Fruit fly (Drosophila melanogaster) whole organism, embryonic: ENCODE data around the gene CG18301.

Experiments
- CG10431 ChIP-seq: fragments of 200-800 bp; sonication (Bioruptor generic); optimal IDR thresholded peaks from 3 replicates; lab custom pipeline; 2018; ENCODE audit warnings: missing biosample characterization, mild to moderate bottlenecking, missing genetic modification characterization
- CG10979 ChIP-seq: fragments of 200-800 bp; sonication (Bioruptor generic); optimal IDR thresholded peaks from 2 replicates; lab custom pipeline; 2018; ENCODE audit warnings: missing biosample characterization, mild to moderate bottlenecking, missing genetic modification characterization, moderate library complexity
- CG12744 ChIP-seq: fragments of 200-800 bp; sonication (Bioruptor generic); optimal IDR thresholded peaks from 2 replicates; lab custom pipeline; 2016; ENCODE audit warnings: missing biosample characterization, missing genetic modification characterization
- CG14667 ChIP-seq: fragments of 200-800 bp; sonication (Bioruptor generic); IDR thresholded peaks from 2 replicates; pipeline ENCODE4 v1.3.6; 2022; ENCODE audit warnings: missing biosample characterization, missing genetic modification characterization
- CG15479 ChIP-seq: fragments of 200-800 bp; sonication (Bioruptor generic); optimal IDR thresholded peaks from 3 replicates; lab custom pipeline; 2019; ENCODE audit warnings: missing biosample characterization, mild to moderate bottlenecking, missing genetic modification characterization, moderate library complexity
- CG18011 ChIP-seq: fragments of 200-800 bp; sonication (Bioruptor generic); optimal IDR thresholded peaks from 2 replicates; lab custom pipeline; 2017; ENCODE audit warnings: missing biosample characterization, missing genetic modification characterization, mild to moderate bottlenecking, moderate library complexity, missing genotype
- CG32767 ChIP-seq: fragments of 200-800 bp; sonication (Bioruptor generic); IDR thresholded peaks from 2 replicates; pipeline ENCODE4 v1.3.6; 2022; ENCODE audit warnings: missing biosample characterization, missing genetic modification characterization
- CG33213 ChIP-seq: fragments of 200-800 bp; sonication (Bioruptor generic); optimal IDR thresholded peaks from 3 replicates; lab custom pipeline; 2016; ENCODE audit warnings: missing biosample characterization, missing genetic modification characterization
- CG6683 ChIP-seq: fragments of 200-800 bp; sonication (Bioruptor generic); optimal IDR thresholded peaks from 2 replicates; lab custom pipeline; 2017; ENCODE audit warnings: missing biosample characterization, mild to moderate bottlenecking, missing genetic modification characterization, missing genetic modification reagents
- CG7556 ChIP-seq: fragments of 200-800 bp; sonication (Bioruptor generic); optimal IDR thresholded peaks from 2 replicates; lab custom pipeline; 2017; ENCODE audit warnings: missing biosample characterization, mild to moderate bottlenecking, missing genetic modification characterization
- CG8478 ChIP-seq: fragments of >200 bp; optimal IDR thresholded peaks from 2 replicates; lab custom pipeline; 2018
- CG8765 ChIP-seq: fragments of 200-800 bp; sonication (Bioruptor generic); IDR thresholded peaks from 2 replicates; pipeline ENCODE4 v1.3.6; 2022; ENCODE audit warnings: missing biosample characterization, missing genetic modification characterization
- CG9932 ChIP-seq: fragments of 200-800 bp; sonication (Bioruptor generic); IDR thresholded peaks from 2 replicates; pipeline ENCODE4 v1.3.6; 2022; ENCODE audit warnings: missing biosample characterization, missing genetic modification characterization
- D19A ChIP-seq: fragments of 200-800 bp; optimal IDR thresholded peaks from 3 replicates; lab custom pipeline; 2019; ENCODE audit warnings: missing biosample characterization, mild to moderate bottlenecking, missing genetic modification characterization, moderate library complexity
- Ets97D ChIP-seq: fragments of 200-800 bp; sonication (Bioruptor generic); optimal IDR thresholded peaks from 3 replicates; lab custom pipeline; 2016; ENCODE audit warnings: missing biosample characterization, missing genetic modification characterization
- Hmr ChIP-seq: fragments of 200-800 bp; sonication (Bioruptor generic); optimal IDR thresholded peaks from 3 replicates; lab custom pipeline; 2017; ENCODE audit warnings: mild to moderate bottlenecking, missing biosample characterization, missing genetic modification reagents, missing genetic modification characterization
- Hsf ChIP-seq: fragments of 200-800 bp; sonication (Bioruptor generic); optimal IDR thresholded peaks from 3 replicates; lab custom pipeline; 2016; ENCODE audit warnings: missing biosample characterization, missing genetic modification characterization
- MBD-R2 ChIP-seq: fragments of 200-800 bp; sonication (Bioruptor generic); IDR thresholded peaks from 2 replicates; pipeline ENCODE4 v1.3.6; 2022; ENCODE audit warnings: missing biosample characterization, missing genetic modification characterization
- Max ChIP-seq: fragments of 200-800 bp; sonication (Bioruptor generic); optimal IDR thresholded peaks from 2 replicates; lab custom pipeline; 2016; ENCODE audit warnings: missing biosample characterization, mild to moderate bottlenecking, missing genetic modification characterization
- Meics ChIP-seq: fragments of 200-800 bp; sonication (Bioruptor generic); optimal IDR thresholded peaks from 2 replicates; lab custom pipeline; 2017; ENCODE audit warnings: missing biosample characterization, mild to moderate bottlenecking, missing genetic modification characterization
- Mes4 ChIP-seq: fragments of 200-800 bp; sonication (Bioruptor generic); optimal IDR thresholded peaks from 2 replicates; lab custom pipeline; 2016; ENCODE audit warnings: missing biosample characterization, missing genetic modification characterization
- NK7.1 ChIP-seq: fragments of 200-800 bp; sonication (Bioruptor generic); optimal IDR thresholded peaks from 3 replicates; lab custom pipeline; 2016; ENCODE audit warnings: missing biosample characterization, missing genetic modification characterization
- PHDP ChIP-seq: fragments of 200-800 bp; sonication (Bioruptor generic); optimal IDR thresholded peaks from 3 replicates; lab custom pipeline; 2018; ENCODE audit warnings: missing biosample characterization, mild to moderate bottlenecking, missing genetic modification characterization, moderate library complexity
- Tbp ChIP-seq: fragments of >200 bp; optimal IDR thresholded peaks from 2 replicates; lab custom pipeline; 2018; ENCODE audit warnings: missing biosample characterization, missing genetic modification characterization
- Usf ChIP-seq: fragments of 200-800 bp; sonication (Bioruptor generic); optimal IDR thresholded peaks from 2 replicates; lab custom pipeline; 2017; ENCODE audit warnings: missing genotype, missing biosample characterization, missing genetic modification characterization
- ash1 ChIP-seq: fragments of 200-800 bp; sonication (Bioruptor generic); optimal IDR thresholded peaks from 2 replicates; lab custom pipeline; 2018; ENCODE audit warnings: missing biosample characterization, mild to moderate bottlenecking, missing genetic modification characterization
- br ChIP-seq: fragments of >200 bp; optimal IDR thresholded peaks from 2 replicates; lab custom pipeline; 2017
- cg ChIP-seq: fragments of 200-800 bp; sonication (Bioruptor generic); optimal IDR thresholded peaks from 3 replicates; lab custom pipeline; 2019; ENCODE audit warnings: missing biosample characterization, mild to moderate bottlenecking, missing genetic modification characterization, moderate library complexity
- chn ChIP-seq: fragments of 200-800 bp; sonication (Bioruptor generic); optimal IDR thresholded peaks from 2 replicates; lab custom pipeline; 2016; ENCODE audit warnings: missing biosample characterization, missing genetic modification characterization
- fd3F ChIP-seq: fragments of 200-800 bp; sonication (Bioruptor generic); optimal IDR thresholded peaks from 2 replicates; lab custom pipeline; 2018; ENCODE audit warnings: missing biosample characterization, mild to moderate bottlenecking, missing genetic modification characterization, moderate library complexity
- gem ChIP-seq: fragments of 200-800 bp; sonication (Bioruptor generic); optimal IDR thresholded peaks from 2 replicates; lab custom pipeline; 2019; ENCODE audit warnings: missing biosample characterization, mild to moderate bottlenecking, missing genetic modification characterization, moderate library complexity
- hb ChIP-seq: fragments of 200-800 bp; sonication (Bioruptor generic); IDR thresholded peaks from 3 replicates; pipeline ENCODE4 v1.3.6; 2022; ENCODE audit warnings: missing biosample characterization, missing genetic modification characterization; ENCODE audit not compliant: partially characterized antibody
- klu ChIP-seq: fragments of 200-800 bp; sonication (Bioruptor generic); IDR thresholded peaks from 2 replicates; pipeline ENCODE4 v1.3.6; 2022; ENCODE audit warnings: missing biosample characterization, missing genetic modification characterization
- ranshi ChIP-seq: fragments of 200-800 bp; sonication (Bioruptor generic); IDR thresholded peaks from 2 replicates; pipeline ENCODE4 v1.3.6; 2022; ENCODE audit warnings: missing biosample characterization, missing genetic modification characterization
- sens-2 ChIP-seq: fragments of 200-800 bp; sonication (Bioruptor generic); IDR thresholded peaks from 2 replicates; pipeline ENCODE4 v1.3.6; 2022; ENCODE audit warnings: missing biosample characterization, missing genetic modification characterization
- shn ChIP-seq: fragments of 200-800 bp; sonication (Bioruptor generic); optimal IDR thresholded peaks from 3 replicates; lab custom pipeline; 2016; ENCODE audit warnings: missing biosample characterization, missing genetic modification characterization
- sisA ChIP-seq: fragments of 200-800 bp; sonication (Bioruptor generic); IDR thresholded peaks from 2 replicates; pipeline ENCODE4 v1.3.6; 2022; ENCODE audit warnings: missing biosample characterization, missing genetic modification characterization
- tgo ChIP-seq: fragments of 200-800 bp; sonication (Bioruptor generic); IDR thresholded peaks from 3 replicates; pipeline ENCODE4 v1.3.6; 2022; ENCODE audit warnings: missing biosample characterization, missing genetic modification characterization
- tll ChIP-seq, 2 experiments: fragments of 200-800 bp in 1 of 2; fragments of >200 bp in 1 of 2; sonication (Bioruptor generic) in 1 of 2; optimal IDR thresholded peaks; 2 replicates each; lab custom pipeline; 2017 to 2019; ENCODE audit warnings: missing biosample characterization in 2 of 2, missing genetic modification characterization in 2 of 2, mild to moderate bottlenecking in 1 of 2, moderate library complexity in 1 of 2
- toy ChIP-seq: fragments of 200-800 bp; sonication (Bioruptor generic); IDR thresholded peaks from 2 replicates; pipeline ENCODE4 v1.3.6; 2022; ENCODE audit warnings: missing biosample characterization, missing genetic modification characterization
- wor ChIP-seq: fragments of 200-800 bp; sonication (Bioruptor generic); IDR thresholded peaks from 2 replicates; pipeline ENCODE4 v1.3.6; 2022; ENCODE audit warnings: missing biosample characterization, missing genetic modification characterization
- zen ChIP-seq: fragments of 200-800 bp; sonication (Bioruptor generic); optimal IDR thresholded peaks from 3 replicates; lab custom pipeline; 2018; ENCODE audit warnings: missing biosample characterization, mild to moderate bottlenecking, missing genetic modification characterization, moderate library complexity

Gene CG18301

dm6 chr2L:10565674-10566073 is 34.1 kb downstream of the CG18301 start (continued):
- TF ChIP-seq Tbp (no peak), CG7556 (GFP tag; lab: Kevin White, UChicago) (peak; percentile 73), toy (no peak), klu (GFP tag; lab: Robert Waterston, UW) (no peak), zen (tag; lab: Kevin White, UChicago) (no peak), CG8765 (GFP tag; lab: Robert Waterston, UW) (0 out of 2 replicates have a peak, but pooled peaks have one; percentile 35), PHDP (peak; percentile 30), Max (GFP tag; lab: Kevin White, UChicago) (no peak)

dm6 chr2L:10566955-10567354 is 35.3 kb downstream of the CG18301 start, which contains the start of gene CG6138:
TSS of gene CG6138 (plus strand) at chr2L:10567255.
- TF ChIP-seq CG8478 = no peak
- no peak for TF ChIP-seq Hmr (GFP tag; lab: Kevin White, UChicago)
- TF ChIP-seq ash1 (GFP tag; lab: Kevin White, UChicago) = no peak
- TF ChIP-seq Hsf = no peak
- TF ChIP-seq hb (GFP tag; lab: Robert Waterston, UW) = no peak
- TF ChIP-seq CG33213 = no peak
- TF ChIP-seq fd3F (GFP tag; lab: Kevin White, UChicago) = no peak
- TF ChIP-seq Usf (GFP tag; lab: Kevin White, UChicago) = no peak
- no peak for TF ChIP-seq NK7.1
- TF ChIP-seq CG32767 (GFP tag; lab: Robert Waterston, UW) = no peak
- TF ChIP-seq gem (tag; lab: Kevin White, UChicago) = no peak
- TF ChIP-seq br (lab: Kevin White, UChicago) = no peak
- TF ChIP-seq Mes4 (GFP tag; lab: Kevin White, UChicago) = no peak
- TF ChIP-seq CG12744 (GFP tag; lab: Kevin White, UChicago) = no peak
- TF ChIP-seq Ets97D = no peak
- no peak for TF ChIP-seq CG10431

- TF ChIP-seq sisA (GFP tag; lab: Robert Waterston, UW) (no peak), CG10431 (no peak), shn (GFP tag; lab: Kevin White, UChicago) (no peak), PHDP (no peak), sens-2 (GFP tag; lab: Robert Waterston, UW) (no peak), chn (GFP tag; lab: Kevin White, UChicago) (no peak), Meics (GFP tag; lab: Kevin White, UChicago) (no peak), MBD-R2 (GFP tag; lab: Robert Waterston, UW) (no peak), ranshi (GFP tag; lab: Robert Waterston, UW) (no peak), CG15479 (GFP tag; lab: Kevin White, UChicago) (no peak), CG6683 (GFP tag; lab: Kevin White, UChicago) (no peak), CG9932 (GFP tag; lab: Robert Waterston, UW) (no peak), tll (GFP tag; optimal IDR thresholded peaks at IDR 0.05; lab: Kevin White, UChicago) (no peak)
Measured at dm6 chr2L:10577692-10578091, 46.1 kb downstream of the CG18301 start, which contains the start of gene w-cup. TSS of gene w-cup (minus strand) at chr2L:10577792.

dm6 chr2L:10579453-10579852 is 47.8 kb downstream of the CG18301 start, which contains the start of gene CG34160:
TSS of gene CG34160 (plus strand) at chr2L:10579753.
- TF ChIP-seq tgo (GFP tag; lab: Robert Waterston, UW) (no peak), CG18011 (GFP tag; lab: Kevin White, UChicago) (no peak), CG14667 (GFP tag; lab: Robert Waterston, UW) (no peak), wor (GFP tag; lab: Robert Waterston, UW) (no peak), cg (GFP tag; lab: Kevin White, UChicago) (no peak), CG10979 (no peak), D19A (no peak), Max (GFP tag; lab: Kevin White, UChicago) (no peak)
